Worm (Caenorhabditis elegans) whole organism, early embryonic: ENCODE measurements around the gene C24F3.2.

Experiments
- ama-1 ChIP-seq: fragments of 150-350 bp; optimal IDR thresholded peaks from 2 replicates; lab custom pipeline; 2014
- ceh-13 ChIP-seq: fragments of 200-800 bp; sonication (Bioruptor generic); optimal IDR thresholded peaks from 2 replicates; lab custom pipeline; 2018; ENCODE audit warnings: mild to moderate bottlenecking, missing genetic modification characterization, missing compliant biosample characterization
- ets-7 ChIP-seq: sonication (generic microtip); optimal IDR thresholded peaks from 2 replicates; lab custom pipeline; 2016; ENCODE audit warnings: missing genotype, missing genetic modification characterization, missing compliant biosample characterization
- hmg-4 ChIP-seq: fragments of 200-800 bp; sonication (Bioruptor generic); optimal IDR thresholded peaks from 2 replicates; lab custom pipeline; 2018; ENCODE audit warnings: mild to moderate bottlenecking, missing genetic modification characterization, missing compliant biosample characterization
- hnd-1 ChIP-seq: sonication (generic microtip); optimal IDR thresholded peaks from 2 replicates; lab custom pipeline; 2016; ENCODE audit warnings: missing genetic modification characterization, missing compliant biosample characterization
- scrt-1 ChIP-seq: fragments of 200-800 bp; sonication (Bioruptor generic); IDR thresholded peaks from 2 replicates; pipeline ENCODE4 v1.3.6; 2022; ENCODE audit warnings: missing genetic modification characterization, missing compliant biosample characterization
- sea-1 ChIP-seq: fragments of 200-800 bp; sonication (Bioruptor generic); conservative IDR thresholded peaks from 2 replicates; pipeline ENCODE4 v1.3.6; 2022; ENCODE audit warnings: missing genetic modification characterization, missing compliant biosample characterization
- tbx-11 ChIP-seq: fragments of 200-800 bp; sonication (Bioruptor generic); IDR thresholded peaks from 2 replicates; pipeline ENCODE4 v1.3.6; 2022; ENCODE audit warnings: missing genetic modification characterization, missing compliant biosample characterization
- tra-4 ChIP-seq: sonication (generic microtip); optimal IDR thresholded peaks from 2 replicates; lab custom pipeline; 2017; ENCODE audit warnings: missing genetic modification characterization, missing compliant biosample characterization

DNA sequence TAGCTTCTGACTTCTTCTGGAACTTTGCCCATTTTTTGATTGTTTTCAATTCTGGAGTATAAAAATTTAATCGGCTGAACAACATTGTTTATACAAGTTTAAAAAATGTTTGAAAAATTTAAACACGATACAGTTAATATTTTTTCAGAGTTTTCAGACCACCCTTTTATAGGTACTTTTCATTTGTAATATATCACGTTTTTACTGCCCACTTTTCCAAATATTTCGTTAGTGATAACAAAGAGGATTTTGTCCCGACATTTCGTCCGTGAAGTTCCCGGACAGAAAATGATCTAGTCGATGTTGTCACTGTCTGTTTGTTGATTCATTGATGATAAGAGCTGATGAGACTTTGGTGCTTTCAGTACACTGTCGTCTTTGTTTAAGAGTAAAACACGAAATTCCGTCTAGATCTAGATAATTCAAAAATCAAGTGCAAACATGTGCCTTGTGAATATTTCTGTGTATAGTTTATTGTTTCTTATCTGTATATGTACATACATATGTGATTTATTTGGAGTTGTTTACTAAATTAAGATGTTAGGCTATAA, 13.0 kb downstream of the C24F3.2 start, which contains the start of gene ech-9:
- TF ChIP-seq tra-4 (tag; lab: Kevin White, UChicago), result no peak
- no peak for TF ChIP-seq hnd-1 (tag; lab: Kevin White, UChicago)
- no peak for TF ChIP-seq scrt-1
- no peak for TF ChIP-seq ama-1 (lab: Kevin White, UChicago)
- no peak for TF ChIP-seq sea-1 (GFP tag; lab: Robert Waterston, UW)
- TF ChIP-seq tbx-11 (GFP tag; lab: Robert Waterston, UW), result no peak
- TF ChIP-seq hmg-4 (GFP tag; lab: Kevin White, UChicago), result no peak
- TF ChIP-seq ets-7 (tag; lab: Kevin White, UChicago), result no peak
- TF ChIP-seq ceh-13 (GFP tag; lab: Kevin White, UChicago), result no peak
